Worm (Caenorhabditis elegans) whole organism, L1 larva: ENCODE measurements around the gene mltn-9.

Source experiments
- ama-1 ChIP-seq: fragments of 150-350 bp; optimal IDR thresholded peaks from 2 replicates; lab custom pipeline; 2014
- ceh-90 ChIP-seq: sonication (generic microtip); optimal IDR thresholded peaks from 2 replicates; lab custom pipeline; 2016; ENCODE audit warnings: missing genetic modification characterization, missing compliant biosample characterization
- ces-1 ChIP-seq: fragments of 150-350 bp; optimal IDR thresholded peaks from 2 replicates; lab custom pipeline; 2014; ENCODE audit warnings: missing biosample characterization, missing genetic modification reagents, missing genetic modification characterization
- dpl-1 ChIP-seq, 3 experiments: fragments of 150-350 bp in 2 of 3; sonication (generic microtip) in 1 of 3; optimal IDR thresholded peaks; 2 replicates each; lab custom pipeline; 2014 to 2017; ENCODE audit warnings: missing biosample characterization in 3 of 3, missing genetic modification characterization in 3 of 3, missing genetic modification reagents in 3 of 3
- efl-1 ChIP-seq, 4 experiments: fragments of 150-350 bp; optimal IDR thresholded peaks in 3 of 4; peaks in 1 of 4; 1 replicate in 1 of 4; 2 replicates in 3 of 4; lab custom pipeline; 2014; ENCODE audit warnings: missing biosample characterization in 2 of 4, missing genetic modification characterization in 2 of 4, missing genetic modification reagents in 2 of 4
- egl-13 ChIP-seq: sonication (generic microtip); optimal IDR thresholded peaks from 2 replicates; lab custom pipeline; 2016; ENCODE audit warnings: missing genotype, missing genetic modification reagents, missing genetic modification characterization, missing compliant biosample characterization
- egl-27 ChIP-seq, 2 experiments: fragments of 150-350 bp in 1 of 2; sonication (generic microtip); optimal IDR thresholded peaks; 3 replicates each; lab custom pipeline; 2017 to 2018; ENCODE audit warnings: missing biosample characterization in 2 of 2, missing genetic modification characterization in 2 of 2, missing genetic modification reagents in 2 of 2
- fkh-10 ChIP-seq: sonication (generic microtip); optimal IDR thresholded peaks from 2 replicates; lab custom pipeline; 2017; ENCODE audit warnings: missing biosample characterization, missing genetic modification reagents, missing genetic modification characterization
- fkh-8 ChIP-seq: sonication (generic microtip); optimal IDR thresholded peaks from 2 replicates; lab custom pipeline; 2016; ENCODE audit warnings: mild to moderate bottlenecking, missing genetic modification characterization, missing compliant biosample characterization
- grh-1 ChIP-seq: fragments of 200-800 bp; sonication (Bioruptor generic); IDR thresholded peaks from 2 replicates; pipeline ENCODE4 v1.3.6; 2022; ENCODE audit warnings: missing genetic modification reagents, missing genetic modification characterization, missing compliant biosample characterization
- lsy-2 ChIP-seq, 2 experiments: fragments of 150-350 bp; optimal IDR thresholded peaks; 2 replicates each; lab custom pipeline; 2014; ENCODE audit warnings: missing biosample characterization in 2 of 2, missing genetic modification characterization in 2 of 2
- mab-9 ChIP-seq: fragments of 200-800 bp; sonication (Bioruptor generic); IDR thresholded peaks from 2 replicates; pipeline ENCODE4 v1.3.6; 2022; ENCODE audit warnings: missing genetic modification reagents, missing genetic modification characterization, missing compliant biosample characterization
- mdl-1 ChIP-seq, 2 experiments: fragments of 150-350 bp; optimal IDR thresholded peaks; 2 replicates each; lab custom pipeline; 2014 to 2017; ENCODE audit warnings: missing biosample characterization in 2 of 2, missing genetic modification characterization in 2 of 2, inconsistent platforms in 1 of 2
- mef-2 ChIP-seq: fragments of 150-350 bp; optimal IDR thresholded peaks from 2 replicates; lab custom pipeline; 2014; ENCODE audit warnings: missing biosample characterization, missing genetic modification characterization
- mep-1 ChIP-seq: fragments of 150-350 bp; optimal IDR thresholded peaks from 2 replicates; lab custom pipeline; 2014; ENCODE audit warnings: missing biosample characterization, missing genetic modification characterization
- nhr-11 ChIP-seq: fragments of 150-350 bp; optimal IDR thresholded peaks from 2 replicates; lab custom pipeline; 2014; ENCODE audit warnings: missing biosample characterization, missing genetic modification characterization
- nhr-12 ChIP-seq: sonication (generic microtip); optimal IDR thresholded peaks from 2 replicates; lab custom pipeline; 2017; ENCODE audit warnings: missing biosample characterization, missing genetic modification characterization
- nhr-19 ChIP-seq: fragments of 200-800 bp; sonication (Bioruptor generic); conservative IDR thresholded peaks from 2 replicates; pipeline ENCODE4 v1.3.6; 2022; ENCODE audit warnings: missing genetic modification characterization, missing compliant biosample characterization
- nhr-20 ChIP-seq: sonication (generic microtip); optimal IDR thresholded peaks from 2 replicates; lab custom pipeline; 2016; ENCODE audit warnings: mild to moderate bottlenecking, missing genetic modification characterization, missing compliant biosample characterization
- nhr-28 ChIP-seq: fragments of 150-350 bp; optimal IDR thresholded peaks from 2 replicates; lab custom pipeline; 2014; ENCODE audit warnings: missing biosample characterization, missing genetic modification characterization
- nhr-47 ChIP-seq: sonication (generic microtip); optimal IDR thresholded peaks from 2 replicates; lab custom pipeline; 2016; ENCODE audit warnings: mild to moderate bottlenecking, missing genetic modification characterization, moderate library complexity, missing compliant biosample characterization
- nhr-71 ChIP-seq: sonication (generic microtip); optimal IDR thresholded peaks from 2 replicates; lab custom pipeline; 2016; ENCODE audit warnings: mild to moderate bottlenecking, missing genetic modification characterization, moderate library complexity, missing compliant biosample characterization
- nhr-76 ChIP-seq: sonication (generic microtip); optimal IDR thresholded peaks from 2 replicates; lab custom pipeline; 2017; ENCODE audit warnings: missing biosample characterization, missing genetic modification characterization
- nhr-77 ChIP-seq: fragments of 150-350 bp; optimal IDR thresholded peaks from 2 replicates; lab custom pipeline; 2014; ENCODE audit warnings: missing biosample characterization, missing genetic modification characterization
- nhr-84 ChIP-seq: sonication (generic microtip); optimal IDR thresholded peaks from 2 replicates; lab custom pipeline; 2017; ENCODE audit warnings: missing biosample characterization, missing genetic modification characterization
- nhr-90 ChIP-seq: sonication (generic microtip); optimal IDR thresholded peaks from 2 replicates; lab custom pipeline; 2016; ENCODE audit warnings: mild to moderate bottlenecking, missing genetic modification characterization, missing compliant biosample characterization; ENCODE audit not compliant: poor library complexity
- pax-3 ChIP-seq: fragments of 200-800 bp; sonication (Bioruptor generic); optimal IDR thresholded peaks from 2 replicates; lab custom pipeline; 2018; ENCODE audit warnings: mild to moderate bottlenecking, missing genetic modification characterization, moderate library complexity, missing compliant biosample characterization
- pqm-1 ChIP-seq: sonication (generic microtip); optimal IDR thresholded peaks from 3 replicates; lab custom pipeline; 2017; ENCODE audit warnings: missing biosample characterization, missing genetic modification characterization
- skn-1 ChIP-seq: fragments of 150-350 bp; optimal IDR thresholded peaks from 2 replicates; lab custom pipeline; 2014; ENCODE audit warnings: missing biosample characterization, missing genetic modification characterization
- sox-4 ChIP-seq: sonication (generic microtip); optimal IDR thresholded peaks from 2 replicates; lab custom pipeline; 2016; ENCODE audit warnings: missing genetic modification characterization, missing compliant biosample characterization
- swsn-7 ChIP-seq: sonication (generic microtip); optimal IDR thresholded peaks from 2 replicates; lab custom pipeline; 2016; ENCODE audit warnings: missing genetic modification characterization, missing compliant biosample characterization
- unc-30 ChIP-seq: sonication (generic microtip); optimal IDR thresholded peaks from 2 replicates; lab custom pipeline; 2017; ENCODE audit warnings: missing biosample characterization, missing genetic modification characterization
- unc-62 ChIP-seq: fragments of 150-350 bp; optimal IDR thresholded peaks from 2 replicates; lab custom pipeline; 2014; ENCODE audit warnings: missing biosample characterization, missing genetic modification reagents, missing genetic modification characterization
- zag-1 ChIP-seq: fragments of 150-350 bp; optimal IDR thresholded peaks from 2 replicates; lab custom pipeline; 2014; ENCODE audit warnings: missing biosample characterization, missing genetic modification characterization

mltn-9 gene

DNA sequence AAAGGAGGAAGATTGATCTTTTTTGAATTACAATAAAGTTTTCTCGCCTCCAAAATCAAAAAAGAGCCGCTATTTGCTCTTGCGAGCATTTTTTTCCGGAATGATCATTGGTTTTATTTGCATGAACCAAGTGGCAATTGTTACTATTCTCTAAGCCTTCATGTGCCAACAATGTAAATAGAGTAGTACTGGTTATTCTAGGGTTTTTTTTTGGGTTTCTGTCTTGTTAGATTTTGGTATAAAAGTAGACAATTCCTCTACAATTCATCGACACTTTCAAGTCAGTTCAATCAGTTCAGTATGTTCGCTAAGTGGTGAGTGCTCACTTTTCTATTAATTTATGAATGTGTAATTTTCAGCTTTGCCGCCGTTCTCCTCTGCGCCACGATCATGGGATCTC is 37.8 kb upstream of the mltn-9 start, which contains the start of gene nspb-7:
Gene nspb-7, plus strand, starts transcription at position 301 of the 400 bp plus-strand sequence.
- TF ChIP-seq nhr-47 (tag; lab: Kevin White, UChicago) (no peak), nhr-12 (tag; lab: Kevin White, UChicago) (no peak), unc-30 (no peak), ama-1 (lab: Kevin White, UChicago) (no peak), ces-1 (no peak), unc-62 (GFP tag; lab: Kevin White, UChicago) (no peak), nhr-19 (GFP tag; lab: Robert Waterston, UW) (no peak), mab-9 (GFP tag; lab: Robert Waterston, UW) (no peak), pax-3 (tag; lab: Kevin White, UChicago) (no peak), nhr-84 (tag; lab: Kevin White, UChicago) (no peak), nhr-71 (no peak), zag-1 (tag; lab: Kevin White, UChicago) (no peak), nhr-28 (tag; lab: Kevin White, UChicago) (no peak)

ce11 chrII:14578716-14579115 is 37.1 kb upstream of the mltn-9 start, which contains the start of gene C01G12.9:
C01G12.9 (plus strand) TSS chrII:14579016.
- no peak for TF ChIP-seq nhr-76
- no peak for TF ChIP-seq efl-1 (optimal IDR thresholded peaks at IDR 0.05; lab: Kevin White, UChicago)
- peak in 1 of 2 experiments; percentile 51 for TF ChIP-seq efl-1 (GFP tag; optimal IDR thresholded peaks at IDR 0.05 in 1 of 2; lab: Kevin White, UChicago)

DNA sequence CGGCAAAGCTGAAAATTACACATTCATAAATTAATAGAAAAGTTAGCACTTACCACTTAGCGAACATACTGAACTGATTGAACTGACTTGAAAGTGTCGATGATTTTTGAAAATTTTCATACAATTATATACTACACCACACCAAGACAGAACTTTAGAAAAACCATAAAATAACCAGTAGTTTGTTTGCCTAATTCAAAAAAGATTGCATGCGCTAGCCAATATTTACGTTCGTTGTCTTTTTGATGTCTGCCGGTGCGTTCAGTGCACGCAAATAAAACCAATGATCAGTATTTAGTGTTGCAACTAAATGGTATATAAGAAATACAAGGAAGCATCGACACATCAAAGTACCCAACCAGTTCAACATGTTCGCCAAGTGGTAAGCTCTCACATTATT is 35.3 kb upstream of the mltn-9 start, which contains the start of the genes nspb-8 and nspb-9:
Gene nspb-8, minus strand, starts transcription at position 101 of the 400 bp plus-strand sequence.
Gene nspb-9, plus strand, starts transcription at position 311 of the 400 bp plus-strand sequence.
- TF ChIP-seq efl-1 (optimal IDR thresholded peaks at IDR 0.05; lab: Kevin White, UChicago) (no peak), efl-1 (GFP tag; optimal IDR thresholded peaks at IDR 0.05 in 1 of 2; lab: Kevin White, UChicago) (peak in 1 of 2 experiments; percentile 62), mep-1 (no peak)

DNA sequence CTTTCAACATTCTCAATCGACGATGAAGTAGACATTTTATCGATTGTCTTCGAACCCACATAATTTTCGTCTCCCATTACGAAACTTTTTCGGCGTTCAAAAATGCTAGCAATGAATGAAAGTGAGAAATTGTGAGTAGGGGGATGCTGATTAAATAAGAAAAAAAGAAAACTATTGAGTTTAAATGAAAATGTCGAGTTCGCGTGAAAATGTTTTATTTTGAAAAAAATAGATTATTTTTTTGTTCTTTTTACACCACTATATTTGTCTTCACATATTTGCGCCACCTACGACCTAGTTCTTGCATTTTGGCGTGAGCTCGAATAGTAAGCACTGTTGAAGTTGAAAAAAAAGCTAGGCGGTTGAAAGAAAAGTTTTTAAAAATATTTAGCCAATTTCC is 33.6 kb upstream of the mltn-9 start, which contains the start of gene C01G12.3:
Gene C01G12.3, minus strand, starts transcription at position 101 of the 400 bp plus-strand sequence.
- TF ChIP-seq mdl-1 (tag; optimal IDR thresholded peaks at IDR 0.05; lab: Kevin White, UChicago) = no peak
- TF ChIP-seq nhr-11 (tag; lab: Kevin White, UChicago) = no peak
- no peak for TF ChIP-seq unc-62 (GFP tag; lab: Kevin White, UChicago)
- no peak for TF ChIP-seq mef-2
- no peak for TF ChIP-seq egl-13
- TF ChIP-seq nhr-20 (tag; lab: Kevin White, UChicago) = no peak

- TF ChIP-seq ceh-90 (tag; lab: Kevin White, UChicago) = no peak
Observed at ce11 chrII:14587407-14587806, 28.4 kb upstream of the mltn-9 start, which contains the start of gene C01G12.5. C01G12.5 (minus strand) TSS chrII:14587507.

ce11 chrII:14588162-14588561 is 27.7 kb upstream of the mltn-9 start, which contains the start of gene nspb-10:
nspb-10 (minus strand) TSS chrII:14588262.
- no peak for TF ChIP-seq grh-1 (GFP tag; lab: Robert Waterston, UW)

DNA sequence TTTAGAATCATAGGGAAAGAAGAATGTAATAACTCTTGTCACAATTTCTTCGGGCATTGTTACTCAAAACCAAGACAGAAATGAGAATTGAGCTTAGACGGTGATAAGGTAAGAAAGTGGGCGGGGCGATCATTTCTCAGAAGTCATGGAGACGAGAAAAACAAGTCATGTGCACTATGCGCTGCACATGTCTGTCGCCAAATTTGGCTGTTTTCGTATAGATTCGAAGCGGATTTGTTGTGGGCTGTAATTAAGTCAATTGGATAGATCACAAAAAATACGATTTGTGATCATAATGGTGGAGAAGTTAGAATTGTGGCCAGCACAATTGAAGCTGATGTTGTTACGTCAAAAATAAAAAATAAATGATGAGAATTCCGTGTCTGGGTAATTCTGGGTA is 24.1 kb upstream of the mltn-9 start, which contains the start of gene C01G12.7:
Gene C01G12.7, minus strand, starts transcription at position 195 of the 400 bp plus-strand sequence.
- TF ChIP-seq fkh-8 (tag; lab: Kevin White, UChicago) = peak; percentile 79
- TF ChIP-seq skn-1 (tag; lab: Kevin White, UChicago) = no peak
- TF ChIP-seq pqm-1 = no peak
- peak; percentile 12 for TF ChIP-seq nhr-20 (tag; lab: Kevin White, UChicago)
- TF ChIP-seq egl-27 (tag; optimal IDR thresholded peaks at IDR 0.05; lab: Kevin White, UChicago) = no peak
- TF ChIP-seq egl-13 = no peak
- no peak for TF ChIP-seq dpl-1 (GFP tag; optimal IDR thresholded peaks at IDR 0.05; lab: Kevin White, UChicago)
- peak; percentile 61 for TF ChIP-seq nhr-71
- TF ChIP-seq fkh-10 (GFP tag; lab: Kevin White, UChicago) = no peak
- no peak for TF ChIP-seq nhr-90 (tag; lab: Kevin White, UChicago)
- TF ChIP-seq nhr-47 (tag; lab: Kevin White, UChicago) = peak; percentile 45
- no peak for TF ChIP-seq lsy-2 (tag; optimal IDR thresholded peaks at IDR 0.05; lab: Kevin White, UChicago)
- peak; percentile 1 for TF ChIP-seq sox-4
- no peak for TF ChIP-seq nhr-77 (tag; lab: Kevin White, UChicago)
- no peak for TF ChIP-seq efl-1 (optimal IDR thresholded peaks at IDR 0.05; lab: Kevin White, UChicago)
- TF ChIP-seq efl-1 (GFP tag; optimal IDR thresholded peaks at IDR 0.05 in 1 of 2; lab: Kevin White, UChicago) = no peak
- TF ChIP-seq swsn-7 (tag; lab: Kevin White, UChicago) = peak; percentile 18
